Worm (Caenorhabditis elegans) whole organism, young adult: ENCODE measurements around the gene acs-7.

ENCODE experiments used
- B0019.2 ChIP-seq: fragments of 200-800 bp; sonication (Bioruptor generic); conservative IDR thresholded peaks from 2 replicates; pipeline ENCODE4 v1.3.6; 2022; ENCODE audit warnings: missing genetic modification reagents, missing genetic modification characterization, missing compliant biosample characterization
- B0336.3 ChIP-seq: fragments of 200-800 bp; sonication (Bioruptor generic); IDR thresholded peaks from 2 replicates; pipeline ENCODE4 v1.3.6; 2022; ENCODE audit warnings: missing genetic modification characterization, missing compliant biosample characterization
- C17E4.6 ChIP-seq: fragments of 200-800 bp; sonication (Bioruptor generic); IDR thresholded peaks from 2 replicates; pipeline ENCODE4 v1.3.6; 2022; ENCODE audit warnings: missing genetic modification reagents, missing genetic modification characterization, missing compliant biosample characterization
- F23B12.7 ChIP-seq: sonication (generic microtip); optimal IDR thresholded peaks from 2 replicates; lab custom pipeline; 2017; ENCODE audit warnings: missing genetic modification characterization, mild to moderate bottlenecking, missing compliant biosample characterization, antibody characterized with exemption, moderate library complexity; ENCODE audit not compliant: insufficient read depth
- F37B4.10 ChIP-seq: fragments of 200-800 bp; sonication (Bioruptor generic); IDR thresholded peaks from 2 replicates; pipeline ENCODE4 v1.3.6; 2022; ENCODE audit warnings: missing genetic modification characterization, missing compliant biosample characterization
- F39B2.1 ChIP-seq: fragments of 200-800 bp; sonication (Bioruptor generic); IDR thresholded peaks from 2 replicates; pipeline ENCODE4 v1.3.6; 2022; ENCODE audit warnings: missing genetic modification reagents, missing genetic modification characterization, missing compliant biosample characterization
- F52B5.7 ChIP-seq: sonication (generic microtip); optimal IDR thresholded peaks from 2 replicates; lab custom pipeline; 2016; ENCODE audit warnings: mild to moderate bottlenecking, missing genetic modification characterization, missing compliant biosample characterization
- T07F8.4 ChIP-seq: sonication (generic microtip); optimal IDR thresholded peaks from 2 replicates; lab custom pipeline; 2016; ENCODE audit warnings: mild to moderate bottlenecking, missing genetic modification characterization, moderate library complexity, missing compliant biosample characterization
- Y53F4B.3 ChIP-seq: fragments of 200-800 bp; sonication (Bioruptor generic); IDR thresholded peaks from 2 replicates; pipeline ENCODE4 v1.3.6; 2022; ENCODE audit warnings: missing genetic modification reagents, missing genetic modification characterization, missing compliant biosample characterization
- Y79H2A.3 ChIP-seq: fragments of 200-800 bp; sonication (Bioruptor generic); conservative IDR thresholded peaks from 2 replicates; pipeline ENCODE4 v1.3.6; 2022; ENCODE audit warnings: missing genetic modification reagents, missing genetic modification characterization, missing compliant biosample characterization
- atf-7 ChIP-seq: sonication (generic microtip); optimal IDR thresholded peaks from 2 replicates; lab custom pipeline; 2017; ENCODE audit warnings: mild to moderate bottlenecking, missing genetic modification characterization, missing compliant biosample characterization
- athp-1 ChIP-seq: sonication (generic microtip); optimal IDR thresholded peaks from 2 replicates; lab custom pipeline; 2017; ENCODE audit warnings: mild to moderate bottlenecking, missing genetic modification characterization, missing compliant biosample characterization
- attf-3 ChIP-seq: fragments of 200-800 bp; sonication (Bioruptor generic); conservative IDR thresholded peaks from 2 replicates; pipeline ENCODE4 v1.3.6; 2022; ENCODE audit warnings: missing genetic modification reagents, missing genetic modification characterization, missing compliant biosample characterization
- attf-6 ChIP-seq: fragments of 200-800 bp; sonication (Bioruptor generic); IDR thresholded peaks from 2 replicates; pipeline ENCODE4 v1.3.6; 2022; ENCODE audit warnings: missing genetic modification reagents, missing genetic modification characterization, missing compliant biosample characterization
- ceh-27 ChIP-seq: fragments of 200-800 bp; sonication (Bioruptor generic); optimal IDR thresholded peaks from 2 replicates; lab custom pipeline; 2018; ENCODE audit warnings: mild to moderate bottlenecking, missing genetic modification characterization, moderate library complexity, missing compliant biosample characterization
- ceh-40 ChIP-seq: fragments of 200-800 bp; sonication (Bioruptor generic); IDR thresholded peaks from 2 replicates; pipeline ENCODE4 v1.3.6; 2022; ENCODE audit warnings: missing genetic modification characterization, missing compliant biosample characterization
- ceh-79 ChIP-seq: sonication (generic microtip); optimal IDR thresholded peaks from 2 replicates; lab custom pipeline; 2017; ENCODE audit warnings: mild to moderate bottlenecking, missing genetic modification characterization, missing compliant biosample characterization
- die-1 ChIP-seq: sonication (generic microtip); optimal IDR thresholded peaks from 2 replicates; lab custom pipeline; 2016; ENCODE audit warnings: missing genotype, mild to moderate bottlenecking, missing genetic modification characterization, missing compliant biosample characterization
- dox-1 ChIP-seq: fragments of 200-800 bp; sonication (Bioruptor generic); IDR thresholded peaks from 2 replicates; pipeline ENCODE4 v1.3.6; 2022; ENCODE audit warnings: missing genetic modification reagents, missing genetic modification characterization, missing compliant biosample characterization
- dpl-1 ChIP-seq: fragments of 150-350 bp; optimal IDR thresholded peaks from 2 replicates; lab custom pipeline; 2014; ENCODE audit warnings: missing biosample characterization, missing genetic modification reagents, missing genetic modification characterization
- efl-1 ChIP-seq: fragments of 150-350 bp; optimal IDR thresholded peaks from 2 replicates; lab custom pipeline; 2014; ENCODE audit warnings: missing biosample characterization, missing genetic modification reagents, missing genetic modification characterization
- egrh-3 ChIP-seq: fragments of 200-800 bp; sonication (Bioruptor generic); IDR thresholded peaks from 2 replicates; pipeline ENCODE4 v1.3.6; 2022; ENCODE audit warnings: missing genetic modification reagents, missing genetic modification characterization, missing compliant biosample characterization
- lag-1 ChIP-seq: fragments of 200-800 bp; sonication (Bioruptor generic); IDR thresholded peaks from 2 replicates; pipeline ENCODE4 v1.3.6; 2022; ENCODE audit warnings: missing genetic modification reagents, missing genetic modification characterization, missing compliant biosample characterization
- let-607 ChIP-seq, 2 experiments: fragments of 200-800 bp in 1 of 2; sonication (Bioruptor generic) in 1 of 2; sonication (generic microtip) in 1 of 2; optimal IDR thresholded peaks; 2 replicates each; lab custom pipeline; 2016 to 2018; ENCODE audit warnings: mild to moderate bottlenecking in 2 of 2, missing compliant biosample characterization in 2 of 2, missing genetic modification characterization in 2 of 2, moderate library complexity in 2 of 2, missing genotype in 1 of 2
- lin-35 ChIP-seq, 3 experiments: fragments of 150-350 bp in 2 of 3; sonication (generic microtip) in 1 of 3; optimal IDR thresholded peaks; 2 replicates each; lab custom pipeline; 2014 to 2018; ENCODE audit warnings: missing biosample characterization in 3 of 3, missing genetic modification characterization in 3 of 3, missing genetic modification reagents in 3 of 3
- madf-3 ChIP-seq: fragments of 200-800 bp; sonication (Bioruptor generic); IDR thresholded peaks from 2 replicates; pipeline ENCODE4 v1.3.6; 2022; ENCODE audit warnings: missing genetic modification reagents, missing genetic modification characterization, missing compliant biosample characterization
- madf-6 ChIP-seq: fragments of 200-800 bp; sonication (Bioruptor generic); IDR thresholded peaks from 2 replicates; pipeline ENCODE4 v1.3.6; 2022; ENCODE audit warnings: missing genetic modification reagents, missing genetic modification characterization, missing compliant biosample characterization
- mes-4 ChIP-seq: sonication (generic microtip); optimal IDR thresholded peaks from 2 replicates; lab custom pipeline; 2016; ENCODE audit warnings: missing genotype, missing genetic modification characterization, missing compliant biosample characterization
- mxl-1 ChIP-seq: sonication (generic microtip); optimal IDR thresholded peaks from 2 replicates; lab custom pipeline; 2016; ENCODE audit warnings: missing genetic modification characterization, missing compliant biosample characterization
- nfya-1 ChIP-seq: sonication (generic microtip); optimal IDR thresholded peaks from 2 replicates; lab custom pipeline; 2017; ENCODE audit warnings: antibody characterized with exemption, missing compliant biosample characterization, missing genetic modification characterization, borderline replicate concordance; ENCODE audit not compliant: insufficient read depth
- nfyb-1 ChIP-seq: fragments of 200-800 bp; sonication (Bioruptor generic); IDR thresholded peaks from 2 replicates; pipeline ENCODE4 v1.3.6; 2022; ENCODE audit warnings: missing genetic modification reagents, missing genetic modification characterization, missing compliant biosample characterization
- nhr-80 ChIP-seq: sonication (generic microtip); optimal IDR thresholded peaks from 2 replicates; lab custom pipeline; 2016; ENCODE audit warnings: missing genetic modification characterization, missing compliant biosample characterization
- pha-4 ChIP-seq: fragments of 150-350 bp; sonication (generic microtip); optimal IDR thresholded peaks from 2 replicates; lab custom pipeline; 2014; ENCODE audit warnings: missing biosample characterization, missing genetic modification reagents, missing genetic modification characterization
- rcor-1 ChIP-seq: fragments of 200-800 bp; sonication (Bioruptor generic); IDR thresholded peaks from 2 replicates; pipeline ENCODE4 v1.3.6; 2022; ENCODE audit warnings: missing genetic modification reagents, missing genetic modification characterization, missing compliant biosample characterization
- sptf-2 ChIP-seq: fragments of 200-800 bp; sonication (Bioruptor generic); optimal IDR thresholded peaks from 2 replicates; lab custom pipeline; 2018; ENCODE audit warnings: mild to moderate bottlenecking, missing genetic modification characterization, missing compliant biosample characterization
- zim-3 ChIP-seq: sonication (generic microtip); optimal IDR thresholded peaks from 2 replicates; lab custom pipeline; 2017; ENCODE audit warnings: mild to moderate bottlenecking, missing genetic modification characterization, moderate library complexity, missing compliant biosample characterization
- ztf-28 ChIP-seq: fragments of 200-800 bp; sonication (Bioruptor generic); IDR thresholded peaks from 2 replicates; pipeline ENCODE4 v1.3.6; 2022; ENCODE audit warnings: missing genetic modification reagents, missing genetic modification characterization, missing compliant biosample characterization

Gene acs-7

ce11 chrII:9291632-9292031 lies at the start of gene acs-7:
Gene acs-7 (plus strand): TSS chrII:9292017.
- TF ChIP-seq nhr-80 (tag; lab: Kevin White, UChicago) (peak; percentile 86), lin-35 (GFP tag; optimal IDR thresholded peaks at IDR 0.05; lab: Kevin White, UChicago) (no peak), let-607 (tag; optimal IDR thresholded peaks at IDR 0.05; lab: Kevin White, UChicago) (peak in 1 of 2 experiments; percentile 26), nfyb-1 (GFP tag; lab: Robert Waterston, UW) (no peak)

DNA sequence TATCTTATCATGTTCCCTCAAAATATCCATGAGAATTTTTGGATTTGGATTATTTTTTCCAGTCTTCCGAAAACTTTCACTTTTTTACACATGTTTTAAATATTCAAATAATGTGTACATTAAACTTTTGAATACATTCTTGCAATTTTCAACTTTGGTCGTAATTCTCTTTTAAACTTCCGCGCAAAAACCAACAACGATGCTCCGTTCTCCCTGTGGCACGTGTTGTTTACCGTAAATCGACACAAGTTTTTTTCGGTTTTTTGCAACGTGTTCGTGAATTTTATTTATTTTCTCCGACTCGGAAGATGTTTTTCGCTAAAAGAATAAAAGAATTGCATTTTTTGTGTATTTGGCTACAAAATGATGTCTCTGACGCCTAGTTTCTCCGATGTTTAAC lies 49.0 kb upstream of the acs-7 start:
- TF ChIP-seq lin-35 (GFP tag; optimal IDR thresholded peaks at IDR 0.05; lab: Kevin White, UChicago) (peak in 1 of 3 experiments; percentile 76), pha-4 (tag; lab: Kevin White, UChicago) (peak; percentile 28), let-607 (tag; optimal IDR thresholded peaks at IDR 0.05; lab: Kevin White, UChicago) (peak; percentile 16 to 86), madf-3 (GFP tag; lab: Robert Waterston, UW) (no peak), efl-1 (GFP tag; lab: Kevin White, UChicago) (peak; percentile 49), F23B12.7 (tag; lab: Kevin White, UChicago) (peak; percentile 38), B0019.2 (GFP tag; lab: Robert Waterston, UW) (no peak), attf-3 (GFP tag; lab: Robert Waterston, UW) (peak; percentile 96), dpl-1 (GFP tag; lab: Kevin White, UChicago) (peak; percentile 25), nfya-1 (tag; lab: Kevin White, UChicago) (no peak)

DNA sequence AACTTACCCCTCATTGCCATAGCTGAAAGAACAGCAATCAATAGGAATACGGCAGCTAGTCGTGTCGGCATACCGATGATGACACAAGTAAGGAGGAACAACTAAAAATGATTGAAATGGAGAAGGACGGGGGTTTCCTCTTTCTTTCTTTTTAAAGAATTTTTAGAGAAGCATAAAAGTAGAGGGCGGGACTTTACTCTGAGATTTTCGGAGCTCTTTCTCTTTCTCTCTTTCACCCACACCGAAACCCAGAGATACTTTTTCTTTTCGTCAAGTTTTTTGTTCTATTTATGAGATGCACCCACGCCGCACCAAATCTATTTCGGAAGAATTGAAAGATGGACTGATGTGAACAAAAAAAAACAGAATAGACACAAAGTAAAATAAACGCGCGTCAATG lies 45.2 kb upstream of the acs-7 start, which contains the start of gene T26C5.5:
T26C5.5 (minus strand) TSS at position 101 of the 400 bp plus-strand sequence.
- TF ChIP-seq die-1 = no peak
- TF ChIP-seq atf-7 = no peak
- no peak for TF ChIP-seq B0336.3 (GFP tag; lab: Robert Waterston, UW)
- TF ChIP-seq lag-1 (GFP tag; lab: Robert Waterston, UW) = no peak
- no peak for TF ChIP-seq egrh-3
- TF ChIP-seq attf-6 (GFP tag; lab: Robert Waterston, UW) = no peak
- no peak for TF ChIP-seq ceh-27 (GFP tag; lab: Kevin White, UChicago)
- no peak for TF ChIP-seq ceh-40 (GFP tag; lab: Robert Waterston, UW)
- TF ChIP-seq zim-3 (tag; lab: Kevin White, UChicago) = no peak
- TF ChIP-seq attf-3 (GFP tag; lab: Robert Waterston, UW) = no peak
- no peak for TF ChIP-seq dox-1
- TF ChIP-seq madf-6 (GFP tag; lab: Robert Waterston, UW) = no peak
- TF ChIP-seq pha-4 (tag; lab: Kevin White, UChicago) = no peak

DNA sequence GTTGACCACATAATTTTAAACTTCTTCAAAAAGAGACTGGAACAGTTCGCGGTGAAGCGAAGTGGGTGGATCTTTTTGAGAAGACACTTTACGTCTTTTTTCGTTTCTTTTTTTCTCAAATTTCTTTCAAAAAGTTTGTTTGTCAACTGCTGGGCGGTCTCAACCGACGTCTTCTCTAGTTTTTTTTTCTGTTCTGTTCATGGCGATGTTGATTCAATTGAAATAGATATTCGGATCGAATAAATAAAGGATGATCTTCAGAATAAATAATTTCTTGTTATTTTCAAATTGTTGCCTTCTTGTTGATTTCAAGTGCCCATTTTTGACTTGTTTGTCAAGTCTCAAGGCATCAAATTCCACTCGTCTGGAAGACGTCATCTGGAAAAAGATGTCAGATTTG lies 41.4 kb upstream of the acs-7 start, which contains the start of gene T26C5.4:
T26C5.4 (minus strand) TSS at position 101 of the 400 bp plus-strand sequence.
- TF ChIP-seq dox-1 (no peak), ztf-28 (GFP tag; lab: Robert Waterston, UW) (no peak), C17E4.6 (GFP tag; lab: Robert Waterston, UW) (no peak), athp-1 (tag; lab: Kevin White, UChicago) (no peak), mes-4 (tag; lab: Kevin White, UChicago) (no peak), mxl-1 (tag; lab: Kevin White, UChicago) (no peak), F52B5.7 (no peak), F37B4.10 (GFP tag; lab: Robert Waterston, UW) (no peak), Y79H2A.3 (GFP tag; lab: Robert Waterston, UW) (no peak), rcor-1 (GFP tag; lab: Robert Waterston, UW) (no peak), Y53F4B.3 (GFP tag; lab: Robert Waterston, UW) (no peak), sptf-2 (no peak), T07F8.4 (tag; lab: Kevin White, UChicago) (no peak), lin-35 (GFP tag; optimal IDR thresholded peaks at IDR 0.05; lab: Kevin White, UChicago) (no peak), F39B2.1 (GFP tag; lab: Robert Waterston, UW) (no peak), ceh-79 (tag; lab: Kevin White, UChicago) (no peak)
